Worm (Caenorhabditis elegans) whole organism, early embryonic: ENCODE data around the gene irld-22.

Source experiments
- aly-1 ChIP-seq: sonication (generic microtip); optimal IDR thresholded peaks from 2 replicates; lab custom pipeline; 2016; ENCODE audit warnings: missing genetic modification characterization, missing compliant biosample characterization
- ets-7 ChIP-seq: sonication (generic microtip); optimal IDR thresholded peaks from 2 replicates; lab custom pipeline; 2016; ENCODE audit warnings: missing genotype, missing genetic modification characterization, missing compliant biosample characterization

ce11 chrV:3868905-3869304, 31.1 kb downstream of the irld-22 start, which contains the start of gene nhr-157:
- TF ChIP-seq aly-1 (tag; lab: Kevin White, UChicago): no peak
- TF ChIP-seq ets-7 (tag; lab: Kevin White, UChicago): no peak
